Worm (Caenorhabditis elegans) whole organism, late embryonic: ENCODE measurements around the gene cav-2.

ENCODE experiments used
- C08G9.2 ChIP-seq: sonication (generic microtip); optimal IDR thresholded peaks from 2 replicates; lab custom pipeline; 2016; ENCODE audit warnings: mild to moderate bottlenecking, missing genetic modification characterization, moderate library complexity, missing compliant biosample characterization
- K09A11.1 ChIP-seq: sonication (generic microtip); optimal IDR thresholded peaks from 2 replicates; lab custom pipeline; 2017; ENCODE audit warnings: antibody characterized with exemption, mild to moderate bottlenecking, missing genetic modification characterization, missing compliant biosample characterization; ENCODE audit not compliant: insufficient read depth
- Y22D7AL.16 ChIP-seq: sonication (generic microtip); optimal IDR thresholded peaks from 2 replicates; lab custom pipeline; 2016; ENCODE audit warnings: missing genetic modification characterization, missing compliant biosample characterization
- ceh-14 ChIP-seq: sonication (generic microtip); optimal IDR thresholded peaks from 2 replicates; lab custom pipeline; 2016; ENCODE audit warnings: missing genotype, missing genetic modification characterization, missing compliant biosample characterization
- ceh-18 ChIP-seq: sonication (generic microtip); optimal IDR thresholded peaks from 2 replicates; lab custom pipeline; 2016; ENCODE audit warnings: missing genetic modification characterization, missing compliant biosample characterization
- ceh-19 ChIP-seq: fragments of 200-800 bp; sonication (Bioruptor generic); optimal IDR thresholded peaks from 2 replicates; lab custom pipeline; 2018; ENCODE audit warnings: mild to moderate bottlenecking, missing genetic modification characterization, missing compliant biosample characterization
- ceh-2 ChIP-seq: sonication (generic microtip); optimal IDR thresholded peaks from 2 replicates; lab custom pipeline; 2016; ENCODE audit warnings: missing genotype, missing genetic modification characterization, missing compliant biosample characterization
- ceh-31 ChIP-seq: sonication (generic microtip); optimal IDR thresholded peaks from 2 replicates; lab custom pipeline; 2016; ENCODE audit warnings: missing genetic modification characterization, missing compliant biosample characterization
- ceh-34 ChIP-seq: sonication (generic microtip); optimal IDR thresholded peaks from 2 replicates; lab custom pipeline; 2016; ENCODE audit warnings: mild to moderate bottlenecking, missing genetic modification characterization, missing compliant biosample characterization
- ceh-45 ChIP-seq: fragments of 200-800 bp; sonication (Bioruptor generic); IDR thresholded peaks from 2 replicates; pipeline ENCODE4 v1.3.6; 2022; ENCODE audit warnings: missing genetic modification reagents, missing genetic modification characterization, missing compliant biosample characterization
- ceh-48 ChIP-seq: sonication (generic microtip); optimal IDR thresholded peaks from 2 replicates; lab custom pipeline; 2016; ENCODE audit warnings: missing genetic modification characterization, inconsistent platforms, missing compliant biosample characterization
- ceh-9 ChIP-seq: sonication (generic microtip); optimal IDR thresholded peaks from 2 replicates; lab custom pipeline; 2016; ENCODE audit warnings: mild to moderate bottlenecking, missing genetic modification characterization, inconsistent platforms, missing compliant biosample characterization
- che-1 ChIP-seq: sonication (generic microtip); optimal IDR thresholded peaks from 2 replicates; lab custom pipeline; 2016; ENCODE audit warnings: mild to moderate bottlenecking, missing genetic modification characterization, missing compliant biosample characterization
- elt-2 ChIP-seq: sonication (generic microtip); optimal IDR thresholded peaks from 2 replicates; lab custom pipeline; 2016; ENCODE audit warnings: missing genetic modification reagents, missing genetic modification characterization, missing compliant biosample characterization
- fkh-10 ChIP-seq: fragments of 150-350 bp; optimal IDR thresholded peaks from 2 replicates; lab custom pipeline; 2014; ENCODE audit warnings: missing biosample characterization, missing genetic modification reagents, missing genetic modification characterization
- fkh-6 ChIP-seq: sonication (generic microtip); optimal IDR thresholded peaks from 2 replicates; lab custom pipeline; 2016; ENCODE audit warnings: missing genetic modification characterization, missing compliant biosample characterization
- hlh-8 ChIP-seq: sonication (generic microtip); optimal IDR thresholded peaks from 2 replicates; lab custom pipeline; 2016; ENCODE audit warnings: missing genotype, missing genetic modification characterization, missing compliant biosample characterization
- nhr-11 ChIP-seq: fragments of 150-350 bp; optimal IDR thresholded peaks from 2 replicates; lab custom pipeline; 2014; ENCODE audit warnings: missing biosample characterization, missing genetic modification characterization
- npax-4 ChIP-seq: sonication (generic microtip); optimal IDR thresholded peaks from 2 replicates; lab custom pipeline; 2016; ENCODE audit warnings: missing genetic modification characterization, missing compliant biosample characterization
- odd-2 ChIP-seq: sonication (generic microtip); optimal IDR thresholded peaks from 2 replicates; lab custom pipeline; 2017; ENCODE audit warnings: antibody characterized with exemption, mild to moderate bottlenecking, missing genetic modification characterization, missing compliant biosample characterization
- pag-3 ChIP-seq: sonication (generic microtip); optimal IDR thresholded peaks from 2 replicates; lab custom pipeline; 2016; ENCODE audit warnings: missing compliant biosample characterization, missing genetic modification characterization, borderline replicate concordance
- pat-9 ChIP-seq: fragments of 200-800 bp; sonication (Bioruptor generic); optimal IDR thresholded peaks from 2 replicates; lab custom pipeline; 2018; ENCODE audit warnings: mild to moderate bottlenecking, missing genetic modification characterization, moderate library complexity, missing compliant biosample characterization
- pha-2 ChIP-seq: sonication (generic microtip); optimal IDR thresholded peaks from 2 replicates; lab custom pipeline; 2017; ENCODE audit warnings: mild to moderate bottlenecking, missing genetic modification characterization, missing compliant biosample characterization
- pros-1 ChIP-seq: fragments of 150-350 bp; optimal IDR thresholded peaks from 2 replicates; lab custom pipeline; 2014; ENCODE audit warnings: missing biosample characterization, missing genetic modification reagents, missing genetic modification characterization
- ref-2 ChIP-seq: sonication (generic microtip); optimal IDR thresholded peaks from 2 replicates; lab custom pipeline; 2016; ENCODE audit warnings: missing genetic modification characterization, missing compliant biosample characterization
- rnt-1 ChIP-seq: sonication (generic microtip); optimal IDR thresholded peaks from 2 replicates; lab custom pipeline; 2016; ENCODE audit warnings: missing genetic modification characterization, missing compliant biosample characterization
- syd-9 ChIP-seq: sonication (generic microtip); optimal IDR thresholded peaks from 2 replicates; lab custom pipeline; 2016; ENCODE audit warnings: mild to moderate bottlenecking, missing genetic modification characterization, moderate library complexity, missing compliant biosample characterization
- tbx-2 ChIP-seq: sonication (generic microtip); optimal IDR thresholded peaks from 2 replicates; lab custom pipeline; 2016; ENCODE audit warnings: missing genetic modification characterization, missing compliant biosample characterization
- unc-3 ChIP-seq, 2 experiments: fragments of 200-800 bp in 1 of 2; sonication (Bioruptor generic) in 1 of 2; sonication (generic microtip) in 1 of 2; conservative IDR thresholded peaks in 1 of 2; optimal IDR thresholded peaks in 1 of 2; 2 replicates each; pipeline versions ENCODE4 v1.3.6 to Lab custom; 2016 to 2022; ENCODE audit warnings: missing compliant biosample characterization in 2 of 2, missing genetic modification characterization in 2 of 2, missing genetic modification reagents in 1 of 2
- unc-55 ChIP-seq: sonication (generic microtip); optimal IDR thresholded peaks from 2 replicates; lab custom pipeline; 2017; ENCODE audit warnings: missing biosample characterization, missing genetic modification reagents, missing genetic modification characterization
- zip-5 ChIP-seq: sonication (generic microtip); optimal IDR thresholded peaks from 2 replicates; lab custom pipeline; 2016; ENCODE audit warnings: missing genetic modification characterization, missing compliant biosample characterization
- ztf-16 ChIP-seq: sonication (generic microtip); optimal IDR thresholded peaks from 2 replicates; lab custom pipeline; 2017; ENCODE audit warnings: missing genetic modification characterization, missing compliant biosample characterization

Gene cav-2

DNA sequence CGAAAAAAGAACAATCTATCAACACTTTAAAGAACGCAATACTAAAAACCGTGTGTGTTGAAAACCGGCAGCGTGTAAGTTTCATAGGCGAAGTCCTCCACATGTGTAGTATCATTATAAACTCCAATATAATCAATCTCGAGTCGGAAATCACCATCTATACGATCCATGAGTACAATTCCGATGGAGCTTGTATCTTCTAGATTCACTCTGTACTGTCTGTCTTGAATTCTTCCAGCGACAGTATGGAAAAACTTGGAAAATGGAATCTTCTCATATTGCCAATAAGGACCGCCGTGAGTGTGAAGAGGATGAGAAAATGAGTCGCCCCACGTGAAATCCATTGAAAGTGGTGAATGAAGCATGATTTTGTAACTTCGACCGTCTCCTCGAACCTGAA, 10.1 kb downstream of the cav-2 start:
- TF ChIP-seq fkh-10 (GFP tag; lab: Kevin White, UChicago) (no peak), che-1 (tag; lab: Kevin White, UChicago) (no peak), ref-2 (tag; lab: Kevin White, UChicago) (no peak), odd-2 (tag; lab: Kevin White, UChicago) (no peak), ztf-16 (no peak), ceh-2 (tag; lab: Kevin White, UChicago) (no peak), K09A11.1 (no peak)
- TF ChIP-seq, all 69 proteins: peak for 0

DNA sequence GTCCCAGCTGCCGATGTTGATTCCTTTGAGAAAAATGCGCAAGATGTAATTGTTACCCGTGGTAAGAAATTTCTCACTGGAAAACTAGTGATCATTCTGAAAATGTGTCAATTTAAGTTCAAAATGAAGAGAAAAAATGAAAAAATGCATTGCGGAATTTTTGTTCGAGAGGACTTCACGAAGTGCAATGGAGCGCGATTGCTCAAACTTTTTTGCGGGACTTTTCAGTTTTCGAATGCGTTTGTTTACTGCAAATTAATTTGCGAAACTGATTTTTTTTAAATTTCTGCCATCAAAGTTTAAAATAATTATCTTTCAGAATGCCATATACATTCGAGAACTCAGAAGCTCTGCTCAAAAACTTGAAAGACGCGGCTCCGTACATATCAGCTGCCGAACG, 11.6 kb downstream of the cav-2 start, which contains the start of the genes nuaf-1 and bir-2:
TSS of gene nuaf-1 (minus strand) at position 98 of the 400 bp plus-strand sequence.
TSS of gene bir-2 (plus strand) at position 318 of the 400 bp plus-strand sequence.
- TF ChIP-seq ceh-45, result no peak
- TF ChIP-seq Y22D7AL.16 (tag; lab: Kevin White, UChicago), result no peak
- TF ChIP-seq ref-2 (tag; lab: Kevin White, UChicago), result no peak
- no peak for TF ChIP-seq ceh-18 (tag; lab: Kevin White, UChicago)
- no peak for TF ChIP-seq ceh-9 (tag; lab: Kevin White, UChicago)
- no peak for TF ChIP-seq nhr-11 (tag; lab: Kevin White, UChicago)
- TF ChIP-seq fkh-10 (GFP tag; lab: Kevin White, UChicago), result no peak
- peak; percentile 11 for TF ChIP-seq ceh-31 (tag; lab: Kevin White, UChicago)
- TF ChIP-seq fkh-6 (tag; lab: Kevin White, UChicago), result no peak

DNA sequence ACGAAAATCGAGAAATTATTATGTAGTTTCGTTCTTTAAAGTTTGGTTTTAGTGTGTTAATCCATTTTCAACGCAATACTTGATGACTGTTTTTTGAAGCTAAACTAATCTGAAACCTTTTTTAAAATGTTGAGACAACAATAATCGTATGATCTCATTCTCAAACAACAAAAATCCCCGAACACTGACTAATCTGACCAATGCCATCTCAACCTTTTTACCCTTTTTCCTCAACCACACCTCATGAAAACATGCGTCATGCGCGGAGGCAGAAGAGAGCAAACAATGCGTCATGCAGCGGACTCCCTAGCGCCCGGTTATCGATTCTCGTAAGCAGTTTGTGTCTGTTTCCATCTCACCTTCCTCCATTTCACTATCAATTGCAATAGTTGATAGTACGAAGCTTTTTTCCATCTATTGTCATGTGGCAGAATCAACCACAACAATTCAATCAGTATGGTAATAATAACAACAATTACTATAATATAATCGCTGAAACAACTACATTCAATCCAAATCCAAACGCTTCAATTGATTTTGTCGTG, 14.9 kb downstream of the cav-2 start, which contains the start of gene C50B8.4:
TSS of gene C50B8.4 (plus strand) at position 299 of the 545 bp plus-strand sequence.
- peak; percentile 1 for TF ChIP-seq ceh-48 (tag; lab: Kevin White, UChicago)
- TF ChIP-seq ceh-14 (tag; lab: Kevin White, UChicago), result no peak

DNA sequence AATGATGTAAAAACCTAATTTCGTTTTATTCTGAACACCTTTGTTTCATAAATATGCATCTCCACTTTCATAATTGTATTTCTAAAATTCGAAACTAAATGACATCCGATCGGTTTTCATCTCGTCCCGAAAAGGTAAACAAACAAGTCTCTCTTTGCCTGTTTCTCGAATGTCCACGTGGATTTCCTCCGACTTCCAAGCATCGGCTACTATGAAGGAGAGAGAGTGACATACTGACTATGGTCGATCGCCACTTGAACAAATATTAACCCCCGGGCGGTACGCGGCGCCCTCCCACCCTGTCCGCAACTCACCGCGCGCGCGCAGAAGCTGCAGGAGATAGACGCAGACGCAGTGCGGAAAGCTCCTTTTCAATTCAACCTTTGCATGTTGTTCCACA, 19.0 kb downstream of the cav-2 start:
- no peak for TF ChIP-seq rnt-1 (tag; lab: Kevin White, UChicago)
- TF ChIP-seq C08G9.2 (tag; lab: Kevin White, UChicago), result no peak
- no peak for TF ChIP-seq zip-5 (tag; lab: Kevin White, UChicago)
- TF ChIP-seq unc-3 (GFP tag; conservative IDR thresholded peaks at IDR 0.05; lab: Robert Waterston, UW), result no peak
- no peak for TF ChIP-seq unc-3 (tag; optimal IDR thresholded peaks at IDR 0.05; lab: Kevin White, UChicago)
- TF ChIP-seq syd-9 (tag; lab: Kevin White, UChicago), result no peak
- TF ChIP-seq tbx-2, result peak; percentile 13
- TF ChIP-seq ceh-34 (tag; lab: Kevin White, UChicago), result peak; percentile 67
- peak; percentile 36 for TF ChIP-seq pha-2 (tag; lab: Kevin White, UChicago)
- no peak for TF ChIP-seq unc-55 (GFP tag; lab: Kevin White, UChicago)
- peak; percentile 70 for TF ChIP-seq ceh-19 (GFP tag; lab: Kevin White, UChicago)
- TF ChIP-seq elt-2 (tag; lab: Kevin White, UChicago), result no peak
- TF ChIP-seq fkh-6 (tag; lab: Kevin White, UChicago), result no peak

DNA sequence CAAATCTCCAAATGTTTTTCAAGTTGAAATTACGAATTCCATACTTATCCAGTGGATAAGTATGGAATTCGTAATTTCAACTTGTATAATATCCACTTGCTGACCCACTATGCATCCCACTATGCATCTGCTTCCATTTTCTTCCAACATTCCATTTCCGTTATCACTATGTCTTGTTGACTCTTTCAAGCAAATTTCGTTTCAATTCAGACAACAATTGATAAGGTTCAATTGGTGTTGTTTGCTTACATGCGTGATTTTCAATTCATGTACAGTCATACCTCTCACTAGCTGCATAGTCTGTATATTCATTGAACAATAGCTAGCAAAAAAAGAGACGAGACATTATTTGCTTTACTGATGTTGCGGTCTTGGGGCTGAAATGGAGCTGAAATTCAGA, 19.9 kb downstream of the cav-2 start:
- TF ChIP-seq npax-4 (no peak), pat-9 (tag; lab: Kevin White, UChicago) (no peak), zip-5 (tag; lab: Kevin White, UChicago) (no peak), elt-2 (tag; lab: Kevin White, UChicago) (no peak), ztf-16 (no peak), pros-1 (no peak), hlh-8 (tag; lab: Kevin White, UChicago) (no peak), nhr-11 (tag; lab: Kevin White, UChicago) (no peak), pag-3 (tag; lab: Kevin White, UChicago) (no peak), pha-2 (tag; lab: Kevin White, UChicago) (no peak)
